Worm (Caenorhabditis elegans) whole organism, L1 larva: ENCODE data around the gene K03H1.7.

Experiments
- ama-1 ChIP-seq: fragments of 150-350 bp; optimal IDR thresholded peaks from 2 replicates; lab custom pipeline; 2014
- ceh-8 ChIP-seq: fragments of 200-800 bp; sonication (Bioruptor generic); optimal IDR thresholded peaks from 2 replicates; lab custom pipeline; 2018; ENCODE audit warnings: mild to moderate bottlenecking, missing genetic modification characterization, moderate library complexity, missing compliant biosample characterization
- dpl-1 ChIP-seq, 3 experiments: fragments of 150-350 bp in 2 of 3; sonication (generic microtip) in 1 of 3; optimal IDR thresholded peaks; 2 replicates each; lab custom pipeline; 2014 to 2017; ENCODE audit warnings: missing biosample characterization in 3 of 3, missing genetic modification characterization in 3 of 3, missing genetic modification reagents in 3 of 3
- fos-1 ChIP-seq: fragments of 150-350 bp; optimal IDR thresholded peaks from 2 replicates; lab custom pipeline; 2014; ENCODE audit warnings: missing biosample characterization, missing genetic modification characterization
- lin-39 ChIP-seq: fragments of 150-350 bp; optimal IDR thresholded peaks from 2 replicates; lab custom pipeline; 2014; ENCODE audit warnings: missing biosample characterization, missing genetic modification reagents, missing genetic modification characterization
- snpc-4 ChIP-seq: fragments of 150-350 bp; optimal IDR thresholded peaks from 2 replicates; lab custom pipeline; 2014; ENCODE audit warnings: missing biosample characterization, missing genetic modification characterization
- tlp-1 ChIP-seq: fragments of 150-350 bp; optimal IDR thresholded peaks from 2 replicates; lab custom pipeline; 2014; ENCODE audit warnings: missing biosample characterization, missing genetic modification characterization
- unc-130 ChIP-seq: fragments of 150-350 bp; optimal IDR thresholded peaks from 2 replicates; lab custom pipeline; 2017; ENCODE audit warnings: missing biosample characterization, missing genetic modification characterization, inconsistent platforms

- TF ChIP-seq dpl-1 (GFP tag; optimal IDR thresholded peaks at IDR 0.05; lab: Kevin White, UChicago) (no peak), ama-1 (lab: Kevin White, UChicago) (no peak), snpc-4 (no peak), unc-130 (no peak), ceh-8 (no peak), lin-39 (tag; lab: Kevin White, UChicago) (no peak), tlp-1 (tag; lab: Kevin White, UChicago) (no peak), fos-1 (tag; lab: Kevin White, UChicago) (no peak)
These were observed 25.1 kb downstream of the K03H1.7 start for ce11 chrIII:9972192-9972811.
